Worm (Caenorhabditis elegans) whole organism, early embryonic: ENCODE measurements around the gene eef-1B.1.

ENCODE experiments used
- B0310.2 ChIP-seq: sonication (generic microtip); optimal IDR thresholded peaks from 2 replicates; lab custom pipeline; 2016; ENCODE audit warnings: mild to moderate bottlenecking, missing genetic modification characterization, missing compliant biosample characterization
- F13C5.2 ChIP-seq: sonication (generic microtip); optimal IDR thresholded peaks from 2 replicates; lab custom pipeline; 2017; ENCODE audit warnings: mild to moderate bottlenecking, missing genetic modification characterization, inconsistent platforms, missing compliant biosample characterization
- aly-1 ChIP-seq: sonication (generic microtip); optimal IDR thresholded peaks from 2 replicates; lab custom pipeline; 2016; ENCODE audit warnings: missing genetic modification characterization, missing compliant biosample characterization
- ama-1 ChIP-seq: fragments of 150-350 bp; optimal IDR thresholded peaks from 2 replicates; lab custom pipeline; 2014
- ceh-13 ChIP-seq: fragments of 200-800 bp; sonication (Bioruptor generic); optimal IDR thresholded peaks from 2 replicates; lab custom pipeline; 2018; ENCODE audit warnings: mild to moderate bottlenecking, missing genetic modification characterization, missing compliant biosample characterization
- ceh-36 ChIP-seq: sonication (generic microtip); optimal IDR thresholded peaks from 2 replicates; lab custom pipeline; 2016; ENCODE audit warnings: missing genetic modification characterization, inconsistent platforms, missing compliant biosample characterization
- ets-7 ChIP-seq: sonication (generic microtip); optimal IDR thresholded peaks from 2 replicates; lab custom pipeline; 2016; ENCODE audit warnings: missing genotype, missing genetic modification characterization, missing compliant biosample characterization
- flt-1 ChIP-seq: fragments of 200-800 bp; sonication (Bioruptor generic); IDR thresholded peaks from 2 replicates; pipeline ENCODE4 v1.3.6; 2022; ENCODE audit warnings: missing genetic modification characterization, missing compliant biosample characterization
- hmbx-1 ChIP-seq: sonication (generic microtip); optimal IDR thresholded peaks from 2 replicates; lab custom pipeline; 2016; ENCODE audit warnings: mild to moderate bottlenecking, missing genetic modification characterization, missing compliant biosample characterization
- hmg-4 ChIP-seq: fragments of 200-800 bp; sonication (Bioruptor generic); optimal IDR thresholded peaks from 2 replicates; lab custom pipeline; 2018; ENCODE audit warnings: mild to moderate bottlenecking, missing genetic modification characterization, missing compliant biosample characterization
- hnd-1 ChIP-seq: sonication (generic microtip); optimal IDR thresholded peaks from 2 replicates; lab custom pipeline; 2016; ENCODE audit warnings: missing genetic modification characterization, missing compliant biosample characterization
- pes-1 ChIP-seq: fragments of 200-800 bp; sonication (Bioruptor generic); IDR thresholded peaks from 2 replicates; pipeline ENCODE4 v1.3.6; 2022; ENCODE audit warnings: missing genetic modification reagents, missing genetic modification characterization, missing compliant biosample characterization
- scrt-1 ChIP-seq: fragments of 200-800 bp; sonication (Bioruptor generic); IDR thresholded peaks from 2 replicates; pipeline ENCODE4 v1.3.6; 2022; ENCODE audit warnings: missing genetic modification characterization, missing compliant biosample characterization
- sea-1 ChIP-seq: fragments of 200-800 bp; sonication (Bioruptor generic); conservative IDR thresholded peaks from 2 replicates; pipeline ENCODE4 v1.3.6; 2022; ENCODE audit warnings: missing genetic modification characterization, missing compliant biosample characterization
- tbx-11 ChIP-seq: fragments of 200-800 bp; sonication (Bioruptor generic); IDR thresholded peaks from 2 replicates; pipeline ENCODE4 v1.3.6; 2022; ENCODE audit warnings: missing genetic modification characterization, missing compliant biosample characterization
- tbx-37 ChIP-seq: fragments of 200-800 bp; sonication (Bioruptor generic); conservative IDR thresholded peaks from 2 replicates; pipeline ENCODE4 v1.3.6; 2022; ENCODE audit warnings: missing genetic modification reagents, missing genetic modification characterization, missing compliant biosample characterization
- tra-4 ChIP-seq: sonication (generic microtip); optimal IDR thresholded peaks from 2 replicates; lab custom pipeline; 2017; ENCODE audit warnings: missing genetic modification characterization, missing compliant biosample characterization

Gene eef-1B.1

ce11 chrIII:7941417-7941816 lies 31.8 kb downstream of the eef-1B.1 start, which contains the start of gene kle-2:
Gene kle-2 (plus strand): TSS chrIII:7941717.
- no peak for TF ChIP-seq ama-1
- no peak for TF ChIP-seq ceh-13 (GFP tag; lab: Kevin White, UChicago)
- no peak for TF ChIP-seq flt-1 (GFP tag; lab: Robert Waterston, UW)
- TF ChIP-seq scrt-1 = no peak
- TF ChIP-seq ets-7 (tag; lab: Kevin White, UChicago) = no peak
- TF ChIP-seq B0310.2 (tag; lab: Kevin White, UChicago) = no peak
- TF ChIP-seq tra-4 (tag; lab: Kevin White, UChicago) = no peak
- no peak for TF ChIP-seq hnd-1
- no peak for TF ChIP-seq hmbx-1 (tag; lab: Kevin White, UChicago)
- no peak for TF ChIP-seq tbx-11 (GFP tag; lab: Robert Waterston, UW)
- no peak for TF ChIP-seq hmg-4 (GFP tag; lab: Kevin White, UChicago)
- no peak for TF ChIP-seq pes-1 (GFP tag; lab: Robert Waterston, UW)
- TF ChIP-seq aly-1 = no peak
- no peak for TF ChIP-seq F13C5.2 (tag; lab: Kevin White, UChicago)
- TF ChIP-seq tbx-37 = no peak
- no peak for TF ChIP-seq ceh-36 (tag; lab: Kevin White, UChicago)
- TF ChIP-seq sea-1 (GFP tag; lab: Robert Waterston, UW) = no peak

- no peak for TF ChIP-seq flt-1 (GFP tag; lab: Robert Waterston, UW)
- no peak for TF ChIP-seq ama-1
- TF ChIP-seq hmg-4 (GFP tag; lab: Kevin White, UChicago) = no peak
Observed at ce11 chrIII:7940819-7941218, 32.4 kb downstream of the eef-1B.1 start, which contains the start of gene C29E4.12. Gene C29E4.12 (plus strand): TSS chrIII:7941151.

- TF ChIP-seq F13C5.2 (tag; lab: Kevin White, UChicago) (no peak), ama-1 (no peak), hmg-4 (GFP tag; lab: Kevin White, UChicago) (no peak), tra-4 (tag; lab: Kevin White, UChicago) (no peak), hmbx-1 (tag; lab: Kevin White, UChicago) (no peak), B0310.2 (tag; lab: Kevin White, UChicago) (no peak), ceh-13 (GFP tag; lab: Kevin White, UChicago) (no peak), ceh-36 (tag; lab: Kevin White, UChicago) (no peak), hnd-1 (no peak), pes-1 (GFP tag; lab: Robert Waterston, UW) (no peak), ets-7 (tag; lab: Kevin White, UChicago) (no peak), scrt-1 (no peak), sea-1 (GFP tag; lab: Robert Waterston, UW) (no peak), flt-1 (GFP tag; lab: Robert Waterston, UW) (no peak), aly-1 (no peak), tbx-11 (GFP tag; lab: Robert Waterston, UW) (no peak), tbx-37 (no peak)
Observed at ce11 chrIII:7937548-7937947, 35.6 kb downstream of the eef-1B.1 start, which contains the start of gene C29E4.10. Gene C29E4.10 (plus strand): TSS chrIII:7937848.

ce11 chrIII:7933235-7933634 lies 40.0 kb downstream of the eef-1B.1 start, which contains the start of gene ran-2:
Gene ran-2 (plus strand): TSS chrIII:7933535.
- TF ChIP-seq B0310.2 (tag; lab: Kevin White, UChicago) = no peak
- TF ChIP-seq tra-4 (tag; lab: Kevin White, UChicago) = no peak
- no peak for TF ChIP-seq hnd-1
- no peak for TF ChIP-seq pes-1 (GFP tag; lab: Robert Waterston, UW)
- no peak for TF ChIP-seq flt-1 (GFP tag; lab: Robert Waterston, UW)
- no peak for TF ChIP-seq sea-1 (GFP tag; lab: Robert Waterston, UW)
- TF ChIP-seq hmbx-1 (tag; lab: Kevin White, UChicago) = no peak
- TF ChIP-seq ama-1 = no peak
- TF ChIP-seq F13C5.2 (tag; lab: Kevin White, UChicago) = no peak
- TF ChIP-seq tbx-11 (GFP tag; lab: Robert Waterston, UW) = no peak
- no peak for TF ChIP-seq hmg-4 (GFP tag; lab: Kevin White, UChicago)
- TF ChIP-seq ceh-13 (GFP tag; lab: Kevin White, UChicago) = no peak
- TF ChIP-seq ets-7 (tag; lab: Kevin White, UChicago) = no peak
- TF ChIP-seq aly-1 = no peak
- TF ChIP-seq tbx-37 = no peak
- no peak for TF ChIP-seq scrt-1
- no peak for TF ChIP-seq ceh-36 (tag; lab: Kevin White, UChicago)

ce11 chrIII:7928549-7929129 lies 44.5 kb downstream of the eef-1B.1 start, which contains the start of the genes C29E4.13 and npp-15:
Gene C29E4.13 (minus strand): TSS chrIII:7928717.
Gene npp-15 (plus strand): TSS chrIII:7929043.
- no peak for TF ChIP-seq ceh-36 (tag; lab: Kevin White, UChicago)
- TF ChIP-seq F13C5.2 (tag; lab: Kevin White, UChicago) = no peak
- TF ChIP-seq ceh-13 (GFP tag; lab: Kevin White, UChicago) = no peak
- TF ChIP-seq tra-4 (tag; lab: Kevin White, UChicago) = no peak
- no peak for TF ChIP-seq hmbx-1 (tag; lab: Kevin White, UChicago)
- TF ChIP-seq tbx-11 (GFP tag; lab: Robert Waterston, UW) = no peak
- no peak for TF ChIP-seq tbx-37

ce11 chrIII:7925968-7926367 lies 47.2 kb downstream of the eef-1B.1 start:
- no peak for TF ChIP-seq ets-7 (tag; lab: Kevin White, UChicago)
- no peak for TF ChIP-seq hmbx-1 (tag; lab: Kevin White, UChicago)
- no peak for TF ChIP-seq ama-1

ce11 chrIII:7924821-7925220 lies 48.4 kb downstream of the eef-1B.1 start, which contains the start of gene tag-250:
Gene tag-250 (minus strand): TSS chrIII:7924921.
- TF ChIP-seq ama-1 = no peak
- no peak for TF ChIP-seq hnd-1
- TF ChIP-seq hmg-4 (GFP tag; lab: Kevin White, UChicago) = no peak
- no peak for TF ChIP-seq hmbx-1 (tag; lab: Kevin White, UChicago)
- no peak for TF ChIP-seq ets-7 (tag; lab: Kevin White, UChicago)
- TF ChIP-seq tbx-11 (GFP tag; lab: Robert Waterston, UW) = no peak
- no peak for TF ChIP-seq F13C5.2 (tag; lab: Kevin White, UChicago)
- TF ChIP-seq tbx-37 = no peak
- no peak for TF ChIP-seq tra-4 (tag; lab: Kevin White, UChicago)
- TF ChIP-seq flt-1 (GFP tag; lab: Robert Waterston, UW) = no peak
- TF ChIP-seq sea-1 (GFP tag; lab: Robert Waterston, UW) = no peak
- no peak for TF ChIP-seq scrt-1
- no peak for TF ChIP-seq pes-1 (GFP tag; lab: Robert Waterston, UW)
- TF ChIP-seq ceh-13 (GFP tag; lab: Kevin White, UChicago) = no peak
- TF ChIP-seq B0310.2 (tag; lab: Kevin White, UChicago) = no peak
- no peak for TF ChIP-seq ceh-36 (tag; lab: Kevin White, UChicago)
- no peak for TF ChIP-seq aly-1
